Fruit fly (Drosophila melanogaster) whole organism, embryonic: ENCODE measurements around the gene Myo95E.

Experiments
- Antp ChIP-seq: fragments of 200-800 bp; sonication (Bioruptor generic); optimal IDR thresholded peaks from 3 replicates; lab custom pipeline; 2016; ENCODE audit warnings: missing biosample characterization, missing genetic modification characterization
- CG10543 ChIP-seq: fragments of 200-800 bp; sonication (Bioruptor generic); optimal IDR thresholded peaks from 3 replicates; lab custom pipeline; 2017; ENCODE audit warnings: missing biosample characterization, mild to moderate bottlenecking, missing genetic modification characterization, moderate library complexity
- CG10959 ChIP-seq: fragments of 200-800 bp; sonication (Bioruptor generic); IDR thresholded peaks from 2 replicates; pipeline ENCODE4 v1.3.6; 2022; ENCODE audit warnings: missing biosample characterization, missing genetic modification characterization
- CG12299 ChIP-seq: fragments of 200-800 bp; sonication (Bioruptor generic); optimal IDR thresholded peaks from 2 replicates; lab custom pipeline; 2018; ENCODE audit warnings: missing biosample characterization, mild to moderate bottlenecking, missing genetic modification characterization
- CG13287 ChIP-seq: fragments of 200-800 bp; sonication (Bioruptor generic); IDR thresholded peaks from 2 replicates; pipeline ENCODE4 v1.3.6; 2022; ENCODE audit warnings: missing biosample characterization, missing genetic modification characterization; ENCODE audit not compliant: partially characterized antibody
- CG13624 ChIP-seq: fragments of 200-800 bp; sonication (Bioruptor generic); optimal IDR thresholded peaks from 2 replicates; lab custom pipeline; 2016; ENCODE audit warnings: missing biosample characterization, missing genetic modification characterization
- CG15479 ChIP-seq: fragments of 200-800 bp; sonication (Bioruptor generic); optimal IDR thresholded peaks from 3 replicates; lab custom pipeline; 2019; ENCODE audit warnings: missing biosample characterization, mild to moderate bottlenecking, missing genetic modification characterization, moderate library complexity
- CG17912 ChIP-seq: fragments of 200-800 bp; sonication (Bioruptor generic); optimal IDR thresholded peaks from 2 replicates; lab custom pipeline; 2018; ENCODE audit warnings: missing biosample characterization, mild to moderate bottlenecking, missing genetic modification characterization
- CG18476 ChIP-seq: fragments of 200-800 bp; sonication (Bioruptor generic); optimal IDR thresholded peaks from 2 replicates; lab custom pipeline; 2016; ENCODE audit warnings: missing biosample characterization, mild to moderate bottlenecking, missing genetic modification characterization
- CG2116 ChIP-seq: fragments of 200-800 bp; sonication (Bioruptor generic); optimal IDR thresholded peaks from 3 replicates; lab custom pipeline; 2018; ENCODE audit warnings: missing biosample characterization, mild to moderate bottlenecking, missing genetic modification characterization
- CG2875 ChIP-seq: fragments of 200-800 bp; sonication (Bioruptor generic); optimal IDR thresholded peaks from 2 replicates; lab custom pipeline; 2017; ENCODE audit warnings: missing biosample characterization, mild to moderate bottlenecking, missing genetic modification characterization, missing genetic modification reagents
- CG3838 ChIP-seq: fragments of 200-800 bp; sonication (Bioruptor generic); optimal IDR thresholded peaks from 3 replicates; lab custom pipeline; 2016; ENCODE audit warnings: missing biosample characterization, missing genetic modification characterization
- CG4707 ChIP-seq: fragments of 200-800 bp; sonication (Bioruptor generic); optimal IDR thresholded peaks from 2 replicates; lab custom pipeline; 2018; ENCODE audit warnings: missing biosample characterization, mild to moderate bottlenecking, missing genetic modification characterization, moderate library complexity
- CG6765 ChIP-seq: fragments of 200-800 bp; sonication (Bioruptor generic); optimal IDR thresholded peaks from 3 replicates; lab custom pipeline; 2017; ENCODE audit warnings: missing biosample characterization, mild to moderate bottlenecking, missing genetic modification characterization
- CG8290 ChIP-seq, 3 experiments: fragments of 200-800 bp; sonication (Bioruptor generic); optimal IDR thresholded peaks; 2 replicates each; lab custom pipeline; 2016 to 2019; ENCODE audit warnings: missing biosample characterization in 3 of 3, missing genetic modification characterization in 3 of 3, mild to moderate bottlenecking in 2 of 3, moderate library complexity in 1 of 3
- CG8924 ChIP-seq: fragments of 200-800 bp; optimal IDR thresholded peaks from 3 replicates; lab custom pipeline; 2019; ENCODE audit warnings: missing biosample characterization, mild to moderate bottlenecking, missing genetic modification characterization, moderate library complexity
- CHES-1-like ChIP-seq: fragments of 200-800 bp; sonication (Bioruptor generic); optimal IDR thresholded peaks from 2 replicates; lab custom pipeline; 2016; ENCODE audit warnings: missing biosample characterization, missing genetic modification characterization
- CoRest ChIP-seq: fragments of 200-800 bp; sonication (Bioruptor generic); optimal IDR thresholded peaks from 3 replicates; lab custom pipeline; 2018; ENCODE audit warnings: missing biosample characterization, mild to moderate bottlenecking, missing genetic modification characterization, moderate library complexity
- Deaf1 ChIP-seq: fragments of 200-800 bp; optimal IDR thresholded peaks from 3 replicates; lab custom pipeline; 2019; ENCODE audit warnings: missing biosample characterization, mild to moderate bottlenecking, missing genetic modification characterization, moderate library complexity
- Dref ChIP-seq: fragments of 200-800 bp; sonication (Bioruptor generic); IDR thresholded peaks from 2 replicates; pipeline ENCODE4 v1.3.6; 2022; ENCODE audit warnings: missing biosample characterization, missing genetic modification characterization
- HHEX ChIP-seq: fragments of 200-800 bp; sonication (Bioruptor generic); optimal IDR thresholded peaks from 3 replicates; lab custom pipeline; 2017; ENCODE audit warnings: missing biosample characterization, mild to moderate bottlenecking, missing genetic modification characterization, missing genetic modification reagents
- Hand ChIP-seq: fragments of 200-800 bp; sonication (Bioruptor generic); optimal IDR thresholded peaks from 2 replicates; lab custom pipeline; 2017; ENCODE audit warnings: mild to moderate bottlenecking, missing biosample characterization, missing genetic modification reagents, missing genetic modification characterization
- Jarid2 ChIP-seq: fragments of 200-800 bp; sonication (Bioruptor generic); optimal IDR thresholded peaks from 3 replicates; lab custom pipeline; 2017; ENCODE audit warnings: mild to moderate bottlenecking, missing biosample characterization, missing genetic modification reagents, missing genetic modification characterization
- Mad ChIP-seq: fragments of 200-800 bp; sonication (Bioruptor generic); optimal IDR thresholded peaks from 2 replicates; lab custom pipeline; 2016; ENCODE audit warnings: missing biosample characterization, missing genetic modification characterization
- Myb ChIP-seq: fragments of 200-800 bp; sonication (Bioruptor generic); optimal IDR thresholded peaks from 2 replicates; lab custom pipeline; 2016; ENCODE audit warnings: missing biosample characterization, missing genetic modification characterization
- NC2β ChIP-seq: fragments of 200-800 bp; sonication (Bioruptor generic); optimal IDR thresholded peaks from 2 replicates; lab custom pipeline; 2016; ENCODE audit warnings: missing biosample characterization, missing genetic modification characterization
- Nf-YC ChIP-seq: fragments of 200-800 bp; optimal IDR thresholded peaks from 3 replicates; lab custom pipeline; 2019; ENCODE audit warnings: missing biosample characterization, mild to moderate bottlenecking, missing genetic modification characterization, moderate library complexity
- Oli ChIP-seq: fragments of 200-800 bp; sonication (Bioruptor generic); optimal IDR thresholded peaks from 2 replicates; lab custom pipeline; 2018; ENCODE audit warnings: missing biosample characterization, mild to moderate bottlenecking, missing genetic modification characterization, moderate library complexity
- Xbp1 ChIP-seq: fragments of 200-800 bp; sonication (Bioruptor generic); optimal IDR thresholded peaks from 3 replicates; lab custom pipeline; 2016; ENCODE audit warnings: missing biosample characterization, mild to moderate bottlenecking, missing genetic modification characterization
- Xrp1 ChIP-seq: fragments of 200-800 bp; sonication (Bioruptor generic); IDR thresholded peaks from 2 replicates; pipeline ENCODE4 v1.3.6; 2022; ENCODE audit warnings: missing biosample characterization, missing genetic modification characterization
- YL-1 ChIP-seq: fragments of 200-800 bp; sonication (Bioruptor generic); optimal IDR thresholded peaks from 3 replicates; lab custom pipeline; 2017; ENCODE audit warnings: missing biosample characterization, mild to moderate bottlenecking, missing genetic modification characterization
- abd-A ChIP-seq: fragments of 200-800 bp; sonication (Bioruptor generic); optimal IDR thresholded peaks from 3 replicates; lab custom pipeline; 2019; ENCODE audit warnings: missing biosample characterization, mild to moderate bottlenecking, missing genetic modification characterization, moderate library complexity
- dpn ChIP-seq, 2 experiments: fragments of 200-800 bp; sonication (Bioruptor generic); optimal IDR thresholded peaks; 3 replicates each; lab custom pipeline; 2016; ENCODE audit warnings: missing biosample characterization in 2 of 2, missing genetic modification characterization in 2 of 2
- ewg ChIP-seq: fragments of 200-800 bp; sonication (Bioruptor generic); optimal IDR thresholded peaks from 3 replicates; lab custom pipeline; 2017; ENCODE audit warnings: mild to moderate bottlenecking, missing biosample characterization, missing genetic modification reagents, missing genetic modification characterization
- gsb-n ChIP-seq: fragments of 200-800 bp; sonication (Bioruptor generic); optimal IDR thresholded peaks from 3 replicates; lab custom pipeline; 2018; ENCODE audit warnings: missing biosample characterization, mild to moderate bottlenecking, missing genetic modification characterization
- hkb ChIP-seq, 2 experiments: fragments of 200-800 bp in 1 of 2; fragments of >200 bp in 1 of 2; sonication (Bioruptor generic) in 1 of 2; IDR thresholded peaks in 1 of 2; optimal IDR thresholded peaks in 1 of 2; 2 replicates each; pipeline versions ENCODE4 v1.3.6 to Lab custom; 2017 to 2022; ENCODE audit warnings: missing biosample characterization in 1 of 2, missing genetic modification characterization in 1 of 2
- jigr1 ChIP-seq: fragments of 200-800 bp; sonication (Bioruptor generic); IDR thresholded peaks from 3 replicates; pipeline ENCODE4 v1.3.6; 2022; ENCODE audit warnings: missing biosample characterization, missing genetic modification characterization
- odd ChIP-seq: fragments of 200-800 bp; sonication (Bioruptor generic); optimal IDR thresholded peaks from 2 replicates; lab custom pipeline; 2017; ENCODE audit warnings: missing biosample characterization, mild to moderate bottlenecking, missing genetic modification characterization
- org-1 ChIP-seq: fragments of 200-800 bp; sonication (Bioruptor generic); optimal IDR thresholded peaks from 2 replicates; lab custom pipeline; 2017; ENCODE audit warnings: missing biosample characterization, missing genetic modification characterization
- pho ChIP-seq: fragments of 200-800 bp; sonication (Bioruptor generic); optimal IDR thresholded peaks from 2 replicates; lab custom pipeline; 2016; ENCODE audit warnings: missing biosample characterization, missing genetic modification characterization
- run ChIP-seq: fragments of 200-800 bp; sonication (Bioruptor generic); optimal IDR thresholded peaks from 3 replicates; lab custom pipeline; 2018; ENCODE audit warnings: missing biosample characterization, mild to moderate bottlenecking, missing genetic modification characterization
- stwl ChIP-seq: fragments of 200-800 bp; sonication (Bioruptor generic); optimal IDR thresholded peaks from 3 replicates; lab custom pipeline; 2018; ENCODE audit warnings: missing biosample characterization, mild to moderate bottlenecking, missing genetic modification characterization, moderate library complexity
- sug ChIP-seq: fragments of 200-800 bp; optimal IDR thresholded peaks from 2 replicates; lab custom pipeline; 2019; ENCODE audit warnings: missing biosample characterization, mild to moderate bottlenecking, missing genetic modification characterization, moderate library complexity
- tin ChIP-seq: fragments of 200-800 bp; sonication (Bioruptor generic); optimal IDR thresholded peaks from 3 replicates; lab custom pipeline; 2016; ENCODE audit warnings: missing biosample characterization, missing genetic modification characterization
- unpg ChIP-seq: fragments of 200-800 bp; sonication (Bioruptor generic); optimal IDR thresholded peaks from 3 replicates; lab custom pipeline; 2018; ENCODE audit warnings: missing biosample characterization, mild to moderate bottlenecking, missing genetic modification characterization, moderate library complexity
- vfl ChIP-seq: fragments of 200-800 bp; sonication (Bioruptor generic); optimal IDR thresholded peaks from 2 replicates; lab custom pipeline; 2016; ENCODE audit warnings: missing biosample characterization, missing genetic modification characterization
- zen ChIP-seq: fragments of 200-800 bp; sonication (Bioruptor generic); optimal IDR thresholded peaks from 3 replicates; lab custom pipeline; 2018; ENCODE audit warnings: missing biosample characterization, mild to moderate bottlenecking, missing genetic modification characterization, moderate library complexity
- zen2 ChIP-seq: fragments of 200-800 bp; sonication (Bioruptor generic); IDR thresholded peaks from 3 replicates; pipeline ENCODE4 v1.3.6; 2022; ENCODE audit warnings: missing biosample characterization, missing genetic modification characterization; ENCODE audit not compliant: partially characterized antibody

Myo95E gene

dm6 chr3R:24105312-24105902, 55.9 kb downstream of the Myo95E start, which contains the start of gene Syx1A (continued):
- no peak for TF ChIP-seq zen2
- TF ChIP-seq hkb (optimal IDR thresholded peaks at IDR 0.05; lab: Kevin White, UChicago): no peak
- TF ChIP-seq hkb (GFP tag; IDR thresholded peaks at IDR 0.05; lab: Robert Waterston, UW): no peak
- TF ChIP-seq Antp (GFP tag; lab: Kevin White, UChicago): no peak
- peak; percentile 91 for TF ChIP-seq Jarid2
- peak; percentile 13 for TF ChIP-seq NC2β
- TF ChIP-seq Hand (GFP tag; lab: Kevin White, UChicago): peak; percentile 2
- peak; percentile 3 for TF ChIP-seq CG8290 (GFP tag; optimal IDR thresholded peaks at IDR 0.05; lab: Kevin White, UChicago)
- peak in 1 of 2 experiments; percentile 75 for TF ChIP-seq CG8290 (tag; optimal IDR thresholded peaks at IDR 0.05; lab: Kevin White, UChicago)
- TF ChIP-seq vfl (GFP tag; lab: Kevin White, UChicago): peak; percentile 9
- TF ChIP-seq jigr1 (GFP tag; lab: Robert Waterston, UW): no peak
- TF ChIP-seq Xbp1 (GFP tag; lab: Kevin White, UChicago): no peak
- TF ChIP-seq CG15479 (GFP tag; lab: Kevin White, UChicago): peak; percentile 86
- no peak for TF ChIP-seq Oli (tag; lab: Kevin White, UChicago)
- peak; percentile 43 for TF ChIP-seq CHES-1-like
- TF ChIP-seq abd-A (tag; lab: Kevin White, UChicago): peak; percentile 25
- TF ChIP-seq CG12299: no peak
- peak; percentile 67 for TF ChIP-seq Deaf1
- TF ChIP-seq CoRest (tag; lab: Kevin White, UChicago): peak; percentile 11
- TF ChIP-seq odd: peak; percentile 34
- TF ChIP-seq CG3838: peak; percentile 65
- no peak for TF ChIP-seq CG4707 (GFP tag; lab: Kevin White, UChicago)
- peak; percentile 27 for TF ChIP-seq YL-1 (GFP tag; lab: Kevin White, UChicago)
- TF ChIP-seq ewg (GFP tag; lab: Kevin White, UChicago): peak; percentile 10
- peak; percentile 44 for TF ChIP-seq stwl (tag; lab: Kevin White, UChicago)
- peak; percentile 3 for TF ChIP-seq CG2875 (GFP tag; lab: Kevin White, UChicago)
- TF ChIP-seq HHEX (GFP tag; lab: Kevin White, UChicago): peak; percentile 13
- no peak for TF ChIP-seq org-1
- peak; percentile 0 for TF ChIP-seq Mad (GFP tag; lab: Kevin White, UChicago)
- peak; percentile 11 for TF ChIP-seq unpg (GFP tag; lab: Kevin White, UChicago)
- peak; percentile 68 for TF ChIP-seq CG10543
- TF ChIP-seq CG6765 (GFP tag; lab: Kevin White, UChicago): peak; percentile 62
- no peak for TF ChIP-seq CG13287 (GFP tag; lab: Robert Waterston, UW)
- TF ChIP-seq Nf-YC (tag; lab: Kevin White, UChicago): peak; percentile 44
- peak; percentile 5 for TF ChIP-seq CG2116 (GFP tag; lab: Kevin White, UChicago)
- peak; percentile 35 for TF ChIP-seq CG8924 (tag; lab: Kevin White, UChicago)
- TF ChIP-seq sug (tag; lab: Kevin White, UChicago): peak; percentile 100
- peak; percentile 22 for TF ChIP-seq CG17912
- TF ChIP-seq zen (tag; lab: Kevin White, UChicago): peak; percentile 34
- TF ChIP-seq CG18476: no peak
- TF ChIP-seq pho (GFP tag; lab: Kevin White, UChicago): peak; percentile 23
- no peak for TF ChIP-seq Xrp1
- TF ChIP-seq CG10959 (GFP tag; lab: Robert Waterston, UW): no peak
- TF ChIP-seq tin (GFP tag; lab: Kevin White, UChicago): no peak
- no peak for TF ChIP-seq Dref (GFP tag; lab: Robert Waterston, UW)
- no peak for TF ChIP-seq gsb-n (tag; lab: Kevin White, UChicago)
- TF ChIP-seq dpn (GFP tag; optimal IDR thresholded peaks at IDR 0.05; lab: Kevin White, UChicago): peak in 1 of 2 experiments; percentile 6
- TF ChIP-seq Myb (GFP tag; lab: Kevin White, UChicago): peak; percentile 11
- TF ChIP-seq CG13624: peak; percentile 32
- peak; percentile 5 for TF ChIP-seq run (tag; lab: Kevin White, UChicago)
